Worm (Caenorhabditis elegans) whole organism, L4 larva: ENCODE data around the gene grk-1.
A peak's percentile ranks its signal among the peaks of the same experiment; 100 is the strongest.

ENCODE experiments used
- D1046.2 ChIP-seq: fragments of 200-800 bp; sonication (Bioruptor generic); IDR thresholded peaks from 2 replicates; pipeline ENCODE4 v1.3.6; 2022; ENCODE audit warnings: missing genetic modification characterization, missing compliant biosample characterization
- F37D6.2 ChIP-seq: sonication (generic microtip); optimal IDR thresholded peaks from 2 replicates; lab custom pipeline; 2016; ENCODE audit warnings: mild to moderate bottlenecking, missing genetic modification characterization, missing compliant biosample characterization
- T20F7.1 ChIP-seq: fragments of 200-800 bp; sonication (Bioruptor generic); optimal IDR thresholded peaks from 2 replicates; lab custom pipeline; 2018; ENCODE audit warnings: mild to moderate bottlenecking, missing genetic modification characterization, missing compliant biosample characterization
- Y5F2A.4 ChIP-seq: fragments of 200-800 bp; sonication (Bioruptor generic); optimal IDR thresholded peaks from 2 replicates; lab custom pipeline; 2018; ENCODE audit warnings: mild to moderate bottlenecking, missing genetic modification characterization, missing compliant biosample characterization
- ZK337.2 ChIP-seq: fragments of 200-800 bp; sonication (Bioruptor generic); IDR thresholded peaks from 2 replicates; pipeline ENCODE4 v1.3.6; 2022; ENCODE audit warnings: missing genetic modification reagents, missing genetic modification characterization, missing compliant biosample characterization
- aha-1 ChIP-seq: fragments of 150-350 bp; peaks from one replicate; lab custom pipeline; 2014; ENCODE audit warnings: missing biosample characterization, missing genetic modification characterization
- arid-1 ChIP-seq: fragments of 200-800 bp; sonication (Bioruptor generic); conservative IDR thresholded peaks from 2 replicates; pipeline ENCODE4 v1.3.6; 2022; ENCODE audit warnings: missing genetic modification reagents, missing genetic modification characterization, missing compliant biosample characterization
- attf-4 ChIP-seq: sonication (generic microtip); optimal IDR thresholded peaks from 3 replicates; lab custom pipeline; 2017; ENCODE audit warnings: missing biosample characterization, missing genetic modification characterization
- ceh-28 ChIP-seq: fragments of 150-350 bp; optimal IDR thresholded peaks from 2 replicates; lab custom pipeline; 2014; ENCODE audit warnings: missing biosample characterization, missing genetic modification reagents, missing genetic modification characterization
- ceh-82 ChIP-seq: sonication (generic microtip); optimal IDR thresholded peaks from 2 replicates; lab custom pipeline; 2017; ENCODE audit warnings: missing biosample characterization, missing genetic modification characterization
- ces-1 ChIP-seq: fragments of 150-350 bp; sonication (generic microtip); optimal IDR thresholded peaks from 4 replicates; lab custom pipeline; 2014; ENCODE audit warnings: missing biosample characterization, missing genetic modification reagents, missing genetic modification characterization
- cey-2 ChIP-seq: sonication (generic microtip); optimal IDR thresholded peaks from 3 replicates; lab custom pipeline; 2017; ENCODE audit warnings: missing genetic modification characterization, mild to moderate bottlenecking, missing compliant biosample characterization, antibody characterized with exemption, borderline replicate concordance; ENCODE audit not compliant: insufficient read depth
- daf-12 ChIP-seq: fragments of 150-350 bp; optimal IDR thresholded peaks from 2 replicates; lab custom pipeline; 2014; ENCODE audit warnings: missing biosample characterization, missing genetic modification reagents, missing genetic modification characterization
- daf-19 ChIP-seq: fragments of 200-800 bp; sonication (Bioruptor generic); conservative IDR thresholded peaks from 2 replicates; pipeline ENCODE4 v1.3.6; 2022; ENCODE audit warnings: missing genetic modification characterization, missing compliant biosample characterization
- daf-8 ChIP-seq: fragments of 200-800 bp; sonication (Bioruptor generic); IDR thresholded peaks from 2 replicates; pipeline ENCODE4 v1.3.6; 2022; ENCODE audit warnings: missing genetic modification characterization, missing compliant biosample characterization
- dmd-6 ChIP-seq: fragments of 200-800 bp; sonication (Bioruptor generic); IDR thresholded peaks from 2 replicates; pipeline ENCODE4 v1.3.6; 2022; ENCODE audit warnings: missing genetic modification reagents, missing genetic modification characterization, missing compliant biosample characterization
- fos-1 ChIP-seq: fragments of 150-350 bp; optimal IDR thresholded peaks from 2 replicates; lab custom pipeline; 2014; ENCODE audit warnings: missing biosample characterization, missing genetic modification characterization
- jun-1 ChIP-seq: fragments of 150-350 bp; optimal IDR thresholded peaks from 2 replicates; lab custom pipeline; 2014; ENCODE audit warnings: missing biosample characterization, missing genetic modification reagents, missing genetic modification characterization
- lin-13 ChIP-seq: fragments of 150-350 bp; optimal IDR thresholded peaks from 2 replicates; lab custom pipeline; 2014; ENCODE audit warnings: missing biosample characterization, missing genetic modification reagents, missing genetic modification characterization
- lin-15B ChIP-seq: fragments of 150-350 bp; sonication (generic microtip); optimal IDR thresholded peaks from 3 replicates; lab custom pipeline; 2014; ENCODE audit warnings: missing biosample characterization, missing genetic modification characterization
- lin-29 ChIP-seq: fragments of 200-800 bp; sonication (Bioruptor generic); IDR thresholded peaks from 2 replicates; pipeline ENCODE4 v1.3.6; 2022; ENCODE audit warnings: missing genetic modification reagents, missing genetic modification characterization, missing compliant biosample characterization
- lir-3 ChIP-seq: sonication (generic microtip); optimal IDR thresholded peaks from 2 replicates; lab custom pipeline; 2016; ENCODE audit warnings: mild to moderate bottlenecking, missing genetic modification characterization, missing compliant biosample characterization
- lsy-2 ChIP-seq, 2 experiments: fragments of 150-350 bp in 1 of 2; sonication (generic microtip) in 1 of 2; optimal IDR thresholded peaks; 2 replicates each; lab custom pipeline; 2014 to 2017; ENCODE audit warnings: missing biosample characterization in 2 of 2, missing genetic modification characterization in 2 of 2
- madf-5 ChIP-seq, 2 experiments: fragments of 200-800 bp; sonication (Bioruptor generic); IDR thresholded peaks; 2 replicates each; pipeline ENCODE4 v1.3.6; 2022; ENCODE audit warnings: missing compliant biosample characterization in 2 of 2, missing genetic modification characterization in 2 of 2
- mxl-2 ChIP-seq: fragments of 200-800 bp; sonication (Bioruptor generic); conservative IDR thresholded peaks from 2 replicates; pipeline ENCODE4 v1.3.6; 2022; ENCODE audit warnings: missing genetic modification reagents, missing genetic modification characterization, missing compliant biosample characterization
- nhr-10 ChIP-seq: fragments of 150-350 bp; optimal IDR thresholded peaks from 2 replicates; lab custom pipeline; 2014; ENCODE audit warnings: missing biosample characterization, missing genetic modification characterization
- nhr-102 ChIP-seq: sonication (generic microtip); optimal IDR thresholded peaks from 2 replicates; lab custom pipeline; 2016; ENCODE audit warnings: mild to moderate bottlenecking, missing genetic modification characterization, moderate library complexity, missing compliant biosample characterization
- nhr-41 ChIP-seq: fragments of 200-800 bp; sonication (Bioruptor generic); IDR thresholded peaks from 2 replicates; pipeline ENCODE4 v1.3.6; 2022; ENCODE audit warnings: missing genetic modification reagents, missing genetic modification characterization, missing compliant biosample characterization
- nhr-6 ChIP-seq: fragments of 150-350 bp; optimal IDR thresholded peaks from 2 replicates; lab custom pipeline; 2014; ENCODE audit warnings: missing biosample characterization, missing genetic modification characterization
- nhr-77 ChIP-seq: fragments of 150-350 bp; optimal IDR thresholded peaks from 2 replicates; lab custom pipeline; 2014; ENCODE audit warnings: missing biosample characterization, missing genetic modification characterization
- saeg-2 ChIP-seq: fragments of 200-800 bp; sonication (Bioruptor generic); IDR thresholded peaks from 2 replicates; pipeline ENCODE4 v1.3.6; 2022; ENCODE audit warnings: missing genetic modification reagents, missing genetic modification characterization, missing compliant biosample characterization
- sdz-12 ChIP-seq: fragments of 200-800 bp; sonication (Bioruptor generic); optimal IDR thresholded peaks from 2 replicates; lab custom pipeline; 2018; ENCODE audit warnings: mild to moderate bottlenecking, missing genetic modification characterization, missing compliant biosample characterization
- set-16 ChIP-seq: fragments of 200-800 bp; sonication (Bioruptor generic); IDR thresholded peaks from 2 replicates; pipeline ENCODE4 v1.3.6; 2022; ENCODE audit warnings: missing genetic modification reagents, missing genetic modification characterization, missing compliant biosample characterization
- skn-1 ChIP-seq: fragments of 150-350 bp; optimal IDR thresholded peaks from 2 replicates; lab custom pipeline; 2014; ENCODE audit warnings: missing biosample characterization, missing genetic modification characterization
- spr-1 ChIP-seq: sonication (generic microtip); optimal IDR thresholded peaks from 2 replicates; lab custom pipeline; 2016; ENCODE audit warnings: mild to moderate bottlenecking, missing genetic modification characterization, missing compliant biosample characterization
- spr-3 ChIP-seq: fragments of 200-800 bp; sonication (Bioruptor generic); optimal IDR thresholded peaks from 2 replicates; lab custom pipeline; 2018; ENCODE audit warnings: mild to moderate bottlenecking, missing genetic modification characterization, missing compliant biosample characterization
- tag-97 ChIP-seq: fragments of 200-800 bp; sonication (Bioruptor generic); IDR thresholded peaks from 2 replicates; pipeline ENCODE4 v1.3.6; 2022; ENCODE audit warnings: missing genetic modification characterization, missing compliant biosample characterization
- unc-130 ChIP-seq: sonication (generic microtip); optimal IDR thresholded peaks from 2 replicates; lab custom pipeline; 2016; ENCODE audit warnings: missing genetic modification reagents, missing genetic modification characterization, missing compliant biosample characterization
- unc-39 ChIP-seq: sonication (generic microtip); optimal IDR thresholded peaks from 2 replicates; lab custom pipeline; 2017; ENCODE audit warnings: missing biosample characterization, missing genetic modification characterization
- unc-62 ChIP-seq, 3 experiments: fragments of 150-350 bp in 1 of 3; sonication (generic microtip); optimal IDR thresholded peaks in 2 of 3; peaks in 1 of 3; 1 replicate in 1 of 3; 2 replicates in 2 of 3; lab custom pipeline; 2014 to 2017; ENCODE audit warnings: missing biosample characterization in 3 of 3, missing genetic modification characterization in 3 of 3, missing genetic modification reagents in 3 of 3, missing genotype in 1 of 3
- zip-2 ChIP-seq: fragments of 150-350 bp; optimal IDR thresholded peaks from 2 replicates; lab custom pipeline; 2014; ENCODE audit warnings: missing biosample characterization, missing genetic modification characterization

The grk-1 gene

ce11 chrX:9958561-9958960 is 40.4 kb downstream of the grk-1 start, which contains the start of gene ZC506.1 (continued):
- TF ChIP-seq sdz-12 (GFP tag; lab: Kevin White, UChicago), result no peak
- no peak for TF ChIP-seq Y5F2A.4 (GFP tag; lab: Kevin White, UChicago)
- peak; percentile 79 to 92 for TF ChIP-seq lsy-2 (tag; optimal IDR thresholded peaks at IDR 0.05; lab: Kevin White, UChicago)
- TF ChIP-seq unc-62 (GFP tag; optimal IDR thresholded peaks at IDR 0.05 in 1 of 2; lab: Kevin White, UChicago), result peak in 1 of 2 experiments; percentile 100
- no peak for TF ChIP-seq unc-62 (tag; optimal IDR thresholded peaks at IDR 0.05; lab: Kevin White, UChicago)
- no peak for TF ChIP-seq ceh-82 (tag; lab: Kevin White, UChicago)
- TF ChIP-seq ceh-28 (tag; lab: Kevin White, UChicago), result peak; percentile 84
- TF ChIP-seq F37D6.2, result peak; percentile 83
- TF ChIP-seq zip-2 (tag; lab: Kevin White, UChicago), result peak; percentile 45
- peak; percentile 99 for TF ChIP-seq aha-1 (tag; lab: Kevin White, UChicago)
- no peak for TF ChIP-seq ces-1 (GFP tag; lab: Kevin White, UChicago)
- peak; percentile 73 for TF ChIP-seq spr-3 (GFP tag; lab: Kevin White, UChicago)
- TF ChIP-seq arid-1 (GFP tag; lab: Robert Waterston, UW), result peak; percentile 67
- peak; percentile 95 for TF ChIP-seq nhr-77 (tag; lab: Kevin White, UChicago)
- peak; percentile 93 for TF ChIP-seq nhr-6 (tag; lab: Kevin White, UChicago)
- no peak for TF ChIP-seq unc-39 (tag; lab: Kevin White, UChicago)
- 0 out of 2 replicates have a peak, but pooled peaks have one; percentile 11 for TF ChIP-seq lin-29 (GFP tag; lab: Robert Waterston, UW)
- TF ChIP-seq dmd-6 (GFP tag; lab: Robert Waterston, UW), result peak; percentile 89
- peak; percentile 86 for TF ChIP-seq nhr-10 (tag; lab: Kevin White, UChicago)
- no peak for TF ChIP-seq skn-1 (tag; lab: Kevin White, UChicago)
- TF ChIP-seq lin-15B (tag; lab: Kevin White, UChicago), result no peak
- TF ChIP-seq daf-8, result no peak
- TF ChIP-seq saeg-2 (GFP tag; lab: Robert Waterston, UW), result peak; percentile 68; the same call in 1 of the 2 replicates
- TF ChIP-seq jun-1, result peak; percentile 92
- TF ChIP-seq fos-1 (tag; lab: Kevin White, UChicago), result no peak
- TF ChIP-seq nhr-41, result no peak
- TF ChIP-seq lir-3 (tag; lab: Kevin White, UChicago), result no peak
- TF ChIP-seq spr-1 (tag; lab: Kevin White, UChicago), result peak; percentile 91
- TF ChIP-seq unc-130, result no peak
- no peak for TF ChIP-seq ZK337.2 (GFP tag; lab: Robert Waterston, UW)
- TF ChIP-seq madf-5 (GFP tag; IDR thresholded peaks at IDR 0.05; lab: Robert Waterston, UW), result no peak
- no peak for TF ChIP-seq cey-2 (tag; lab: Kevin White, UChicago)
- TF ChIP-seq T20F7.1 (GFP tag; lab: Kevin White, UChicago), result peak; percentile 84
- TF ChIP-seq attf-4 (tag; lab: Kevin White, UChicago), result no peak
- TF ChIP-seq mxl-2 (GFP tag; lab: Robert Waterston, UW), result peak; percentile 74; the same call in 1 of the 2 replicates
- TF ChIP-seq set-16, result peak; percentile 54
- TF ChIP-seq nhr-102 (tag; lab: Kevin White, UChicago), result peak; percentile 89
- no peak for TF ChIP-seq tag-97
- peak; percentile 95 for TF ChIP-seq lin-13 (GFP tag; lab: Kevin White, UChicago)
- no peak for TF ChIP-seq D1046.2 (GFP tag; lab: Robert Waterston, UW)
- no peak for TF ChIP-seq daf-19 (GFP tag; lab: Robert Waterston, UW)

ce11 chrX:9957449-9957848 is 41.6 kb downstream of the grk-1 start:
- no peak for TF ChIP-seq daf-12 (tag; lab: Kevin White, UChicago)
- TF ChIP-seq dmd-6 (GFP tag; lab: Robert Waterston, UW), result 0 out of 2 replicates have a peak, but pooled peaks have one; percentile 13
